Worm (Caenorhabditis elegans): Measurements from ENCODE around the gene str-168.

ce11 chrIV:4930754-4931322, 7.9 kb upstream of the str-168 start:
- no peak for TF ChIP-seq fos-1 (tag; optimal IDR thresholded peaks at IDR 0.05)
- no peak for TF ChIP-seq F44E2.7 (GFP tag; IDR thresholded peaks at IDR 0.05)
- TF ChIP-seq nhr-11 (tag; optimal IDR thresholded peaks at IDR 0.05) = no peak
- no peak for TF ChIP-seq dpl-1 (GFP tag; optimal IDR thresholded peaks at IDR 0.05)
- peak; percentile 60 for TF ChIP-seq nhr-102 (tag; optimal IDR thresholded peaks at IDR 0.05)
- TF ChIP-seq mdl-1 (tag; optimal IDR thresholded peaks at IDR 0.05) = no peak
- no peak for TF ChIP-seq Y75B8A.6 (GFP tag; IDR thresholded peaks at IDR 0.05)
- TF ChIP-seq aly-2 (tag; optimal IDR thresholded peaks at IDR 0.05) = no peak
- TF ChIP-seq unc-130 (GFP tag; optimal IDR thresholded peaks at IDR 0.05) = no peak
- no peak for TF ChIP-seq daf-12 (tag; optimal IDR thresholded peaks at IDR 0.05)
- TF ChIP-seq ZK546.5 (tag; optimal IDR thresholded peaks at IDR 0.05) = no peak
- peak; percentile 42 for TF ChIP-seq dve-1 (tag; optimal IDR thresholded peaks at IDR 0.05; ENCODE audit: insufficient read depth)
